Fruit fly (Drosophila melanogaster) whole organism, prepupa: Measurements from ENCODE around the gene mbt.

ENCODE experiments used
- Blimp-1 ChIP-seq: fragments of 200-800 bp; sonication (Bioruptor generic); optimal IDR thresholded peaks from 3 replicates; lab custom pipeline; 2017; ENCODE audit warnings: missing biosample characterization, missing genetic modification characterization, mild to moderate bottlenecking, moderate library complexity, missing genetic modification reagents
- CG11294 ChIP-seq: fragments of 200-800 bp; sonication (Bioruptor generic); IDR thresholded peaks from 2 replicates; pipeline ENCODE4 v1.3.6; 2022; ENCODE audit warnings: missing biosample characterization, missing genetic modification characterization
- CG11762 ChIP-seq: fragments of 200-800 bp; sonication (Bioruptor generic); optimal IDR thresholded peaks from 3 replicates; lab custom pipeline; 2016; ENCODE audit warnings: missing biosample characterization, missing genetic modification characterization; ENCODE audit not compliant: insufficient read depth
- CG15336 ChIP-seq: fragments of 200-800 bp; sonication (Bioruptor generic); IDR thresholded peaks from 2 replicates; pipeline ENCODE4 v1.3.6; 2022; ENCODE audit warnings: missing biosample characterization, missing genetic modification characterization
- CG1621 ChIP-seq: fragments of 200-800 bp; sonication (Bioruptor generic); optimal IDR thresholded peaks from 3 replicates; lab custom pipeline; 2018; ENCODE audit warnings: missing biosample characterization, mild to moderate bottlenecking, missing genetic modification characterization
- CG16779 ChIP-seq: fragments of 200-800 bp; sonication (Bioruptor generic); optimal IDR thresholded peaks from 3 replicates; lab custom pipeline; 2017; ENCODE audit warnings: missing biosample characterization, mild to moderate bottlenecking, missing genetic modification characterization
- CG3032 ChIP-seq: fragments of 200-800 bp; optimal IDR thresholded peaks from 2 replicates; lab custom pipeline; 2019; ENCODE audit warnings: missing biosample characterization, mild to moderate bottlenecking, missing genetic modification characterization, moderate library complexity
- CG31627 ChIP-seq: fragments of 200-800 bp; sonication (Bioruptor generic); optimal IDR thresholded peaks from 3 replicates; lab custom pipeline; 2016; ENCODE audit warnings: missing biosample characterization, missing genetic modification characterization
- CG32006 ChIP-seq: fragments of 200-800 bp; sonication (Bioruptor generic); optimal IDR thresholded peaks from 3 replicates; lab custom pipeline; 2017; ENCODE audit warnings: missing biosample characterization, mild to moderate bottlenecking, missing genetic modification characterization
- CG34406 ChIP-seq: fragments of 200-800 bp; sonication (Bioruptor generic); optimal IDR thresholded peaks from 3 replicates; lab custom pipeline; 2016; ENCODE audit warnings: missing biosample characterization, missing genetic modification characterization
- CG3919 ChIP-seq: fragments of 200-800 bp; sonication (Bioruptor generic); optimal IDR thresholded peaks from 3 replicates; lab custom pipeline; 2016; ENCODE audit warnings: missing biosample characterization, missing genetic modification characterization
- CG4318 ChIP-seq: fragments of 200-800 bp; sonication (Bioruptor generic); optimal IDR thresholded peaks from 3 replicates; lab custom pipeline; 2017; ENCODE audit warnings: missing biosample characterization, mild to moderate bottlenecking, missing genetic modification characterization
- CG6163 ChIP-seq: fragments of 200-800 bp; sonication (Bioruptor generic); IDR thresholded peaks from 3 replicates; pipeline ENCODE4 v1.3.6; 2022; ENCODE audit warnings: missing biosample characterization, missing genetic modification characterization
- CG6276 ChIP-seq: fragments of 200-800 bp; sonication (Bioruptor generic); optimal IDR thresholded peaks from 2 replicates; lab custom pipeline; 2017; ENCODE audit warnings: missing biosample characterization, mild to moderate bottlenecking, missing genetic modification characterization
- CG6792 ChIP-seq: fragments of 200-800 bp; sonication (Bioruptor generic); optimal IDR thresholded peaks from 3 replicates; lab custom pipeline; 2016; ENCODE audit warnings: missing biosample characterization, missing genetic modification characterization
- CG6808 ChIP-seq: fragments of 200-800 bp; sonication (Bioruptor generic); optimal IDR thresholded peaks from 3 replicates; lab custom pipeline; 2017; ENCODE audit warnings: missing biosample characterization, missing genetic modification characterization, mild to moderate bottlenecking, moderate library complexity, missing genetic modification reagents
- CG6854 ChIP-seq: fragments of 200-800 bp; sonication (Bioruptor generic); optimal IDR thresholded peaks from 2 replicates; lab custom pipeline; 2017; ENCODE audit warnings: missing biosample characterization, mild to moderate bottlenecking, missing genetic modification characterization
- CG7368 ChIP-seq: fragments of 200-800 bp; sonication (Bioruptor generic); optimal IDR thresholded peaks from 3 replicates; lab custom pipeline; 2016; ENCODE audit warnings: missing biosample characterization, missing genetic modification characterization
- CG8119 ChIP-seq: fragments of 200-800 bp; sonication (Bioruptor generic); IDR thresholded peaks from 3 replicates; pipeline ENCODE4 v1.3.6; 2022; ENCODE audit warnings: missing biosample characterization, missing genetic modification characterization
- CG8319 ChIP-seq: fragments of 200-800 bp; sonication (Bioruptor generic); optimal IDR thresholded peaks from 3 replicates; lab custom pipeline; 2016; ENCODE audit warnings: missing biosample characterization, missing genetic modification characterization
- CG8632 ChIP-seq: fragments of 200-800 bp; sonication (Bioruptor generic); optimal IDR thresholded peaks from 3 replicates; lab custom pipeline; 2016; ENCODE audit warnings: missing biosample characterization, missing genetic modification characterization
- CG9139 ChIP-seq: fragments of 200-800 bp; sonication (Bioruptor generic); optimal IDR thresholded peaks from 3 replicates; lab custom pipeline; 2017; ENCODE audit warnings: missing biosample characterization, mild to moderate bottlenecking, missing genetic modification characterization
- Eip78C ChIP-seq: fragments of 200-800 bp; sonication (Bioruptor generic); peaks from one replicate; lab custom pipeline; 2016; ENCODE audit warnings: missing biosample characterization, missing genetic modification characterization
- Eip93F ChIP-seq: fragments of 200-800 bp; sonication (Bioruptor generic); optimal IDR thresholded peaks from 2 replicates; lab custom pipeline; 2016; ENCODE audit warnings: missing biosample characterization, mild to moderate bottlenecking, missing genetic modification characterization
- Ets21C ChIP-seq: fragments of 200-800 bp; sonication (Bioruptor generic); optimal IDR thresholded peaks from 3 replicates; lab custom pipeline; 2016; ENCODE audit warnings: missing biosample characterization, missing genetic modification characterization
- Gug ChIP-seq: fragments of 200-800 bp; sonication (Bioruptor generic); IDR thresholded peaks from 2 replicates; pipeline ENCODE4 v1.3.6; 2022; ENCODE audit warnings: missing biosample characterization, missing genetic modification characterization
- Hr39 ChIP-seq: fragments of 200-800 bp; sonication (Bioruptor generic); optimal IDR thresholded peaks from 2 replicates; lab custom pipeline; 2016; ENCODE audit warnings: missing biosample characterization, missing genetic modification characterization
- Lpt ChIP-seq: fragments of 200-800 bp; sonication (Bioruptor generic); optimal IDR thresholded peaks from 3 replicates; lab custom pipeline; 2016; ENCODE audit warnings: missing biosample characterization, missing genetic modification characterization
- Met ChIP-seq: fragments of 200-800 bp; sonication (Bioruptor generic); optimal IDR thresholded peaks from 3 replicates; lab custom pipeline; 2016; ENCODE audit warnings: missing biosample characterization, missing genetic modification characterization
- OdsH ChIP-seq: fragments of 200-800 bp; sonication (Bioruptor generic); optimal IDR thresholded peaks from 3 replicates; lab custom pipeline; 2016; ENCODE audit warnings: missing biosample characterization, missing genetic modification characterization
- Smox ChIP-seq: fragments of 200-800 bp; sonication (Bioruptor generic); optimal IDR thresholded peaks from 3 replicates; lab custom pipeline; 2016; ENCODE audit warnings: missing biosample characterization, missing genetic modification characterization
- Sox102F ChIP-seq: fragments of 200-800 bp; sonication (Bioruptor generic); optimal IDR thresholded peaks from 2 replicates; lab custom pipeline; 2016; ENCODE audit warnings: missing biosample characterization, mild to moderate bottlenecking, missing genetic modification characterization
- Sox15 ChIP-seq: fragments of 200-800 bp; sonication (Bioruptor generic); optimal IDR thresholded peaks from 3 replicates; lab custom pipeline; 2016; ENCODE audit warnings: missing biosample characterization, missing genetic modification characterization
- achi ChIP-seq: fragments of 200-800 bp; sonication (Bioruptor generic); optimal IDR thresholded peaks from 3 replicates; lab custom pipeline; 2016; ENCODE audit warnings: missing biosample characterization, missing genetic modification characterization
- acj6 ChIP-seq: fragments of 200-800 bp; sonication (Bioruptor generic); optimal IDR thresholded peaks from 3 replicates; lab custom pipeline; 2016; ENCODE audit warnings: missing biosample characterization, missing genetic modification characterization
- cyc ChIP-seq: fragments of 200-800 bp; sonication (Bioruptor generic); optimal IDR thresholded peaks from 3 replicates; lab custom pipeline; 2016; ENCODE audit warnings: missing biosample characterization, missing genetic modification characterization
- dac ChIP-seq: fragments of 200-800 bp; sonication (Bioruptor generic); optimal IDR thresholded peaks from 2 replicates; lab custom pipeline; 2017; ENCODE audit warnings: missing biosample characterization, mild to moderate bottlenecking, missing genetic modification characterization
- eg ChIP-seq: fragments of 200-800 bp; sonication (Bioruptor generic); IDR thresholded peaks from 3 replicates; pipeline ENCODE4 v1.3.6; 2022; ENCODE audit warnings: missing biosample characterization, missing genetic modification characterization
- esn ChIP-seq: fragments of 200-800 bp; sonication (Bioruptor generic); optimal IDR thresholded peaks from 2 replicates; lab custom pipeline; 2016; ENCODE audit warnings: missing biosample characterization, mild to moderate bottlenecking, missing genetic modification characterization, moderate library complexity
- fd59A ChIP-seq: fragments of 200-800 bp; sonication (Bioruptor generic); optimal IDR thresholded peaks from 2 replicates; lab custom pipeline; 2017; ENCODE audit warnings: missing biosample characterization, mild to moderate bottlenecking, missing genetic modification characterization, missing genetic modification reagents
- fd85E ChIP-seq: fragments of 200-800 bp; sonication (Bioruptor generic); optimal IDR thresholded peaks from 3 replicates; lab custom pipeline; 2016; ENCODE audit warnings: missing biosample characterization, missing genetic modification characterization
- fkh ChIP-seq: fragments of 200-800 bp; sonication (Bioruptor generic); optimal IDR thresholded peaks from 3 replicates; lab custom pipeline; 2017; ENCODE audit warnings: missing biosample characterization, mild to moderate bottlenecking, missing genetic modification characterization, moderate library complexity
- lz ChIP-seq: fragments of 200-800 bp; sonication (Bioruptor generic); optimal IDR thresholded peaks from 3 replicates; lab custom pipeline; 2016; ENCODE audit warnings: missing biosample characterization, missing genetic modification characterization
- net ChIP-seq: fragments of 200-800 bp; sonication (Bioruptor generic); optimal IDR thresholded peaks from 3 replicates; lab custom pipeline; 2016; ENCODE audit warnings: missing biosample characterization, missing genetic modification characterization
- pdm3 ChIP-seq: fragments of 200-800 bp; sonication (Bioruptor generic); optimal IDR thresholded peaks from 3 replicates; lab custom pipeline; 2016; ENCODE audit warnings: missing biosample characterization, missing genetic modification characterization
- salr ChIP-seq, 2 experiments: fragments of 200-800 bp; sonication (Bioruptor generic); optimal IDR thresholded peaks; 3 replicates each; lab custom pipeline; 2016 to 2018; ENCODE audit warnings: missing biosample characterization in 2 of 2, missing genetic modification characterization in 2 of 2, mild to moderate bottlenecking in 1 of 2
- spab ChIP-seq: fragments of 200-800 bp; sonication (Bioruptor generic); optimal IDR thresholded peaks from 2 replicates; lab custom pipeline; 2017; ENCODE audit warnings: missing biosample characterization, mild to moderate bottlenecking, missing genetic modification characterization, missing genetic modification reagents
- topi ChIP-seq: fragments of 200-800 bp; sonication (Bioruptor generic); optimal IDR thresholded peaks from 3 replicates; lab custom pipeline; 2016; ENCODE audit warnings: missing biosample characterization, missing genetic modification characterization
- vri ChIP-seq: fragments of 200-800 bp; sonication (Bioruptor generic); optimal IDR thresholded peaks from 3 replicates; lab custom pipeline; 2016; ENCODE audit warnings: missing biosample characterization, mild to moderate bottlenecking, missing genetic modification characterization

The mbt gene

DNA sequence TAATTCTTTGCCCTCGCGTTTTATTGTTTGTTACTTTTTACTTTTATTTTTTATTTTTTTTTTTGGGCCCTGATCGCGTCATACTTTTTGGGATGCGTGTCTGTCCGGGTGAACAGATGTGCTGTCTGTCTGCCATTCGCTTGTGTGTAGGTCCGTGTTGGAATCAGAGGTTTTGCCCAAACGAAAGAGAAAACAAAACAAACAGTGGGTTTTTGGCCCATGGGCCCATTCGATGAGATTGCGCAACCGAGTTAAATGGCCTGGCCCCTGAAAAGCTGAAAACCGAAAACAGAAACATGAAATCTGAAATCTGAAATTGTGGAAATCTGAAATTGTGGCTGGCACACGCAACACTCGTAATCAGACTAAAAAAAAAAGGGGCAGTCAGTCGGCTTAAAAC lies 35.0 kb downstream of the mbt start:
- TF ChIP-seq CG9139 (GFP tag; lab: Kevin White, UChicago) = no peak
- TF ChIP-seq vri (GFP tag; lab: Kevin White, UChicago) = peak; percentile 76
- TF ChIP-seq Blimp-1 (GFP tag; lab: Kevin White, UChicago) = peak; percentile 66
- no peak for TF ChIP-seq CG6808 (GFP tag; lab: Kevin White, UChicago)
- no peak for TF ChIP-seq CG6792
- TF ChIP-seq Eip78C = peak; percentile 38

DNA sequence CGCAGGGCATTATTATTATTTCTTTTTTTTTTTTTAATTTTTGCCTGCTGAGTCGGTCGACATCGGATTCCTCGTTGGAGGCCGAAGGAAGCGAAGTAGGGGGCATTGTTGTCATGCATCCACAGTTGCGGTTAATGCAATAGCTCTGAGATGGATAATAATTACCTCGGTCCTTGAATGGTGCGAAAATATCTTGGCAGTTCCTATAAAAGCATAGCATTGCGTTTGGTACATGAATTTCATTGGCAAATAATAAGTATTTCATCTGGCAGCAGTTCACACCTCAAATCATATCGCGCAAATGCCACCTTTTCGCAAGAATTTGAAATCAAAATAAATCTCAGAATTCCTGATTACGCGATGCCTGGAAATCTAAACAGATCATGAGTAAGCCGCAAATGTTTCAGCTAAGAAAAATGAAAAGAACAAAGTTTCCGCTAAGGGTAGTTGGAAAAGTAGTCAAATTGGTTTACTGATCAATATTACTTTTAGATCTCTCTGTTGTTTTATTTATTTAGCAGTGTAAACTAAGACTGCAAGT lies 36.7 kb downstream of the mbt start:
- TF ChIP-seq spab (GFP tag; lab: Kevin White, UChicago) (peak; percentile 5), achi (no peak), pdm3 (GFP tag; lab: Kevin White, UChicago) (peak; percentile 49), CG34406 (GFP tag; lab: Kevin White, UChicago) (peak; percentile 33), Eip78C (peak; percentile 82), acj6 (GFP tag; lab: Kevin White, UChicago) (peak; percentile 20), esn (GFP tag; lab: Kevin White, UChicago) (peak; percentile 67), Gug (no peak), eg (GFP tag; lab: Robert Waterston, UW) (no peak), CG15336 (GFP tag; lab: Robert Waterston, UW) (no peak), OdsH (peak; percentile 30), CG8632 (GFP tag; lab: Kevin White, UChicago) (peak; percentile 15), CG6163 (GFP tag; lab: Robert Waterston, UW) (peak; percentile 18; the same call in 1 of the 3 replicates), CG8319 (GFP tag; lab: Kevin White, UChicago) (no peak), CG1621 (tag; lab: Kevin White, UChicago) (no peak), vri (GFP tag; lab: Kevin White, UChicago) (no peak), Smox (GFP tag; lab: Kevin White, UChicago) (peak; percentile 37), net (GFP tag; lab: Kevin White, UChicago) (no peak), CG9139 (GFP tag; lab: Kevin White, UChicago) (no peak), CG6808 (GFP tag; lab: Kevin White, UChicago) (no peak), fd59A (peak; percentile 28), CG7368 (GFP tag; lab: Kevin White, UChicago) (no peak), cyc (peak; percentile 31), dac (GFP tag; lab: Kevin White, UChicago) (no peak), Lpt (GFP tag; lab: Kevin White, UChicago) (no peak), Ets21C (GFP tag; lab: Kevin White, UChicago) (peak; percentile 31), salr (GFP tag; optimal IDR thresholded peaks at IDR 0.05; lab: Kevin White, UChicago) (peak in 1 of 2 experiments; percentile 22), CG31627 (GFP tag; lab: Kevin White, UChicago) (peak; percentile 55), CG6854 (GFP tag; lab: Kevin White, UChicago) (no peak), CG11294 (GFP tag; lab: Robert Waterston, UW) (no peak), CG8119 (GFP tag; lab: Robert Waterston, UW) (no peak), Sox102F (GFP tag; lab: Kevin White, UChicago) (peak; percentile 22), CG3919 (GFP tag; lab: Kevin White, UChicago) (peak; percentile 1), topi (GFP tag; lab: Kevin White, UChicago) (peak; percentile 33), fd85E (GFP tag; lab: Kevin White, UChicago) (no peak), CG11762 (no peak), Met (GFP tag; lab: Kevin White, UChicago) (peak; percentile 42), CG4318 (no peak), Blimp-1 (GFP tag; lab: Kevin White, UChicago) (no peak), Hr39 (GFP tag; lab: Kevin White, UChicago) (peak; percentile 64), fkh (GFP tag; lab: Kevin White, UChicago) (no peak), CG32006 (GFP tag; lab: Kevin White, UChicago) (peak; percentile 46), CG6792 (peak; percentile 31), Sox15 (peak; percentile 49), CG16779 (tag; lab: Kevin White, UChicago) (no peak), CG6276 (GFP tag; lab: Kevin White, UChicago) (no peak), lz (peak; percentile 56), Eip93F (GFP tag; lab: Kevin White, UChicago) (no peak), CG3032 (tag; lab: Kevin White, UChicago) (peak; percentile 19)
